Worm (Caenorhabditis elegans) whole organism, early embryonic: ENCODE measurements around the gene B0244.16.

ENCODE experiments used
- ama-1 ChIP-seq: fragments of 150-350 bp; optimal IDR thresholded peaks from 2 replicates; lab custom pipeline; 2014
- ceh-13 ChIP-seq: fragments of 200-800 bp; sonication (Bioruptor generic); optimal IDR thresholded peaks from 2 replicates; lab custom pipeline; 2018; ENCODE audit warnings: mild to moderate bottlenecking, missing genetic modification characterization, missing compliant biosample characterization

DNA sequence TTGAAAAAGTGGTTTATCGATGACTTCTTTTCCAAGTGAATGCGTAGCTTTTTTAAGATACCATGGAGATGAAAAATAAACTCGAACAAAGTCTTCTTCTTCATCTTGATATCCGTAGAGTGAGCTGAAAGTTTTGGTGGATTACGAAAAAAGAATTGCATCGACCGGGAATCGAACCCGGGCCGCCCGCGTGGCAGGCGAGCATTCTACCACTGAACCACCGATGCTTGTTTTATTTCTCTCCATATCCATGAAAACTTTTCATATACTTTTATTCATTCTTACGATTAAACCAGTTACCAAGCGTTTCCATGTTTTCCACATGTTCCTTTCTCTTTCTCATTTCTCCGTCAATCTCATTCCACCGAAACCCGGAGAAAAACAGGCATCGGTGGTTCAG is 41.3 kb downstream of the B0244.16 start:
- TF ChIP-seq ceh-13 (GFP tag; lab: Kevin White, UChicago) (no peak), ama-1 (lab: Kevin White, UChicago) (no peak)
